Worm (Caenorhabditis elegans): ENCODE results near the gene D1046.2.

D1046.2 gene

DNA sequence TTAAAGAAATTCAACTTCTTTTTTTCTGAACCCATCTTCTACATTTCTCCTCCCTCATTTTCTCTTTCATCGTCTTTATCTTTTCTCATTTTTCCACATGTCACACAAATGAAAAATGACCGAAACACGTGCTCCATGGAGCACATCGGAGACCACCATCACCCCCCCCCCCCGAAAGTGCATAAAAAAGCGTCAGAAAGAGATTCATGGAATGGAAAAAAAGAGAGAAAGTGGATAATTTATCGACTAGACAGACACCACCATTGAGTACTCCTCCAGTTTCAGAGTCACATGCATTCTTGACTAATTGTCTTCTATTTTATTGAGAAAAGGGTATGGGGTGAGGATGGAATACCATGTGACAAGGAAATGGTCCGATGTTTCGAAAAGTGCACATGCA is 21.3 kb upstream of the D1046.2 start:
- no peak for TF ChIP-seq lsy-12 (tag; optimal IDR thresholded peaks at IDR 0.05)
- no peak for TF ChIP-seq fos-1 (tag; optimal IDR thresholded peaks at IDR 0.05)
- TF ChIP-seq ama-1 (optimal IDR thresholded peaks at IDR 0.05): no peak
- peak; percentile 89 for TF ChIP-seq lin-39 (tag; optimal IDR thresholded peaks at IDR 0.05)
- peak; percentile 27 for TF ChIP-seq nfya-1 (tag; optimal IDR thresholded peaks at IDR 0.05; ENCODE audit: insufficient read depth)
- TF ChIP-seq fkh-10 (GFP tag; optimal IDR thresholded peaks at IDR 0.05): no peak
- peak; percentile 33 for TF ChIP-seq mdl-1 (tag; optimal IDR thresholded peaks at IDR 0.05)

DNA sequence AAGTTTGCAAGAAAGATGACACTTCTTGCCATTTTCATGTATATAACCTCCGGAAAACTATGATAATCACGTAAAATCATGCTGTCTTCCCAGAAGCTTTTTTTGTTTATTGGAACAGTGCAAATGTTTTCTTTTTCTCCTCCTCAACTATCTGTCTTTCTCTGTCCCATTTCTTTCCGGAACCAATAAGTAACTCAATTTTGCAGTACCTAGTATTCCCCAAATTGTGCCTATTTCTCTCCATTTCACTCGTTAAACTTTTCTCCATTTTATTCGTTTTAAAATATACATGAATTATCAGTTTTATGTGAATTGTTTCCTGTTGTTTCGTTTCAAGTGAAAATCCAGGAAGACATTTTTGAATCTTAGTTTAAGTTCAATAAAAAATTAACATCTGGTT is 17.6 kb upstream of the D1046.2 start:
- TF ChIP-seq fkh-10 (GFP tag; optimal IDR thresholded peaks at IDR 0.05) (peak; percentile 43), jun-1 (tag; optimal IDR thresholded peaks at IDR 0.05) (no peak), lsy-12 (tag; optimal IDR thresholded peaks at IDR 0.05) (no peak)

DNA sequence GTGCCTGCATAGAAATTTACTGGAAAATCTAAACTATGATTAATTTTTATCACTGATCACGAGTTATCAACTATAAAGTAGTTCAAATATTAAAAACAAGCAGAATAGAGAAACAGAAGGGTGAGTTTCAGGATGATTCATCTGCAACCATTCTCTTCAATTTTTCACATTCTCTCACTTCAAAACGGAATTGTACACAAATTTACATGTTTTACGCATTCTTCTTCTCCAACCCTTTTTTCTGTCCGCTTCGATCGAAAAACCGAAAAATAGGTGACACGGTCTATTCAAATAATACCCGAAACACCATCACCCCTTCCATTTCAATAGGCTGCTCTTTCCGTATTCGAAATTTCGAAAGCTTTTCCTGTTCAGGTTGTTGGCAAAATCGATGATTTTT is 7.7 kb upstream of the D1046.2 start, which contains the start of gene D1046.4:
TSS of gene D1046.4 (plus strand) at position 301 of the 400 bp plus-strand sequence.
- TF ChIP-seq fkh-10 (GFP tag; optimal IDR thresholded peaks at IDR 0.05) (no peak), elt-3 (tag; optimal IDR thresholded peaks at IDR 0.05) (no peak), ceh-16 (tag; optimal IDR thresholded peaks at IDR 0.05) (no peak), daf-12 (tag; optimal IDR thresholded peaks at IDR 0.05) (no peak)

DNA sequence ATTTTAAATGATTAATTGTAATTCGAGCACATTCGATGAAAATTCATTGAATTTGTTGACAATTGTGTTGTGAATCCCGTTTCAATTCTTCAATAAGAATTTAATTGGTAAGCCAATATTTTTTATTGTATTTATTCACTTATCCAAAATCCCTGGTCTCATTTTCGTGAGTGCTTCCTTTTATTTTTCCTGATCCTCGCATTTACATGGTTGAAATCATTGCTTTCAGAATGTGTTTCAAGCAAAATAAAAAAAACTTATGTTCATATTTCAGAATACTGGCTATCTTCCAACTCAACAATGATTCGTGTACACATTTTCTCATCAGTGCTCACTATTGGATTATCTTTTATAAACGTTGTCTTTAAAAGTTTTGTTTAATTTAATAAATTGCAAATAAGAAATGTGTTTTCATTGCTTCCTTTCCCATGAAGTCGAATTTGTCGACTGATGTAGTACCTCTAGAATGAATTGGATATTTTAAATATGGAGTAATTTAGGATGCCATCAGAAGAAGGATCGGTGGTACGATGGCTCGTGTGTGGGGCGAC is 4.2 kb upstream of the D1046.2 start, which contains the start of the genes D1046.18 and slc-25A26:
TSS of gene D1046.18 (plus strand) at position 301 of the 551 bp plus-strand sequence.
TSS of gene slc-25A26 (plus strand) at position 501 of the 551 bp plus-strand sequence.
- no peak for TF ChIP-seq unc-39 (tag; optimal IDR thresholded peaks at IDR 0.05)
- no peak for TF ChIP-seq nhr-67 (tag; optimal IDR thresholded peaks at IDR 0.05)
- no peak for TF ChIP-seq skn-1 (tag; optimal IDR thresholded peaks at IDR 0.05)
- TF ChIP-seq daf-12 (tag; optimal IDR thresholded peaks at IDR 0.05): no peak
- no peak for TF ChIP-seq ceh-16 (tag; optimal IDR thresholded peaks at IDR 0.05)
- TF ChIP-seq nhr-237 (tag; optimal IDR thresholded peaks at IDR 0.05): no peak
- TF ChIP-seq nhr-76 (tag; optimal IDR thresholded peaks at IDR 0.05): no peak
- TF ChIP-seq lin-39 (tag; optimal IDR thresholded peaks at IDR 0.05): no peak
- no peak for TF ChIP-seq jun-1 (tag; optimal IDR thresholded peaks at IDR 0.05)
- no peak for TF ChIP-seq nhr-12 (tag; optimal IDR thresholded peaks at IDR 0.05)

DNA sequence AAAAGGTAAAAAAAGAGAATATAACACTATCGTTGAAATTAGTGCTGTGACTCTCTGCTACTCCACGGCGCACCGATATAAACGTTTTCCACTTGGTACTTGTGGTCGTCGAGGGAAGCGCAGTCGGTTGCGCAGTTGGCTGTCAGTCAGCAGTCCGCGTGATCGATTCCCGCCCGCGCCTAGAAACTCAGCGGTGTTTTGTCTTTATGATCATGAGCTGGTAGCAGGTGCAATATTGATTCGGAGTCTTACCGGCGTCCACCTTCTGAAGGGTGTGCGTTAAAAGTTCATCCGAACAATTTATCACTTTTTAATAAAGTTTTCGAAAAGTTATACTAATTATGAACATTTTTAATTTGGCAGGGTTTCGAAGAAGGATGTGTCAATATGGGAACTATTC is 1.2 kb upstream of the D1046.2 start:
- peak; percentile 72 for TF ChIP-seq elt-2 (tag; optimal IDR thresholded peaks at IDR 0.05)
- TF ChIP-seq ztf-4 (tag; optimal IDR thresholded peaks at IDR 0.05): peak; percentile 57
- no peak for TF ChIP-seq fkh-2 (tag; optimal IDR thresholded peaks at IDR 0.05)
- no peak for TF ChIP-seq mml-1 (tag; optimal IDR thresholded peaks at IDR 0.05)
- peak; percentile 25 for TF ChIP-seq unc-62 (GFP tag; optimal IDR thresholded peaks at IDR 0.05)
- no peak for TF ChIP-seq ceh-16 (tag; optimal IDR thresholded peaks at IDR 0.05)
- TF ChIP-seq snpc-4 (tag; optimal IDR thresholded peaks at IDR 0.05): no peak
- TF ChIP-seq hmg-11 (tag; optimal IDR thresholded peaks at IDR 0.05): peak; percentile 95
- peak; percentile 92 for TF ChIP-seq lin-39 (tag; optimal IDR thresholded peaks at IDR 0.05)
- TF ChIP-seq nfya-1 (tag; optimal IDR thresholded peaks at IDR 0.05; ENCODE audit: insufficient read depth): peak; percentile 67
- no peak for TF ChIP-seq ZK546.5 (tag; optimal IDR thresholded peaks at IDR 0.05)
- peak; percentile 35 for TF ChIP-seq lin-15B (tag; optimal IDR thresholded peaks at IDR 0.05)
- peak; percentile 51 for TF ChIP-seq jun-1 (tag; optimal IDR thresholded peaks at IDR 0.05)
- no peak for TF ChIP-seq fkh-10 (GFP tag; optimal IDR thresholded peaks at IDR 0.05)
- no peak for TF ChIP-seq nhr-28 (tag; optimal IDR thresholded peaks at IDR 0.05)
- peak; percentile 83 for TF ChIP-seq nhr-43 (tag; optimal IDR thresholded peaks at IDR 0.05; ENCODE audit: poor library complexity, severe bottlenecking)
- TF ChIP-seq nhr-25 (tag; optimal IDR thresholded peaks at IDR 0.05): peak; percentile 81
- no peak for TF ChIP-seq mdl-1 (tag; optimal IDR thresholded peaks at IDR 0.05)
- TF ChIP-seq nhr-23 (tag; optimal IDR thresholded peaks at IDR 0.05): peak; percentile 73
- no peak for TF ChIP-seq nhr-67 (tag; optimal IDR thresholded peaks at IDR 0.05)
- TF ChIP-seq ceh-28 (tag; optimal IDR thresholded peaks at IDR 0.05): peak; percentile 67
- TF ChIP-seq egl-5 (tag; optimal IDR thresholded peaks at IDR 0.05): peak; percentile 36
- peak; percentile 86 for TF ChIP-seq ama-1 (optimal IDR thresholded peaks at IDR 0.05)
- TF ChIP-seq aly-2 (tag; optimal IDR thresholded peaks at IDR 0.05): no peak
- no peak for TF ChIP-seq nhr-76 (tag; optimal IDR thresholded peaks at IDR 0.05)
- peak; percentile 73 for TF ChIP-seq lsy-12 (tag; optimal IDR thresholded peaks at IDR 0.05)
- peak; percentile 58 for TF ChIP-seq tbx-2 (tag; optimal IDR thresholded peaks at IDR 0.05)
- TF ChIP-seq pqm-1 (tag; optimal IDR thresholded peaks at IDR 0.05): peak; percentile 28
- peak; percentile 20 for TF ChIP-seq skn-1 (tag; optimal IDR thresholded peaks at IDR 0.05)
- TF ChIP-seq elt-1 (tag; optimal IDR thresholded peaks at IDR 0.05): no peak
- peak; percentile 57 for TF ChIP-seq R02D3.7 (tag; optimal IDR thresholded peaks at IDR 0.05)
- no peak for TF ChIP-seq daf-12 (tag; optimal IDR thresholded peaks at IDR 0.05)
- no peak for TF ChIP-seq eor-1 (tag; optimal IDR thresholded peaks at IDR 0.05)
- no peak for TF ChIP-seq nhr-77 (tag; optimal IDR thresholded peaks at IDR 0.05)
- peak; percentile 78 for TF ChIP-seq pha-4 (tag; optimal IDR thresholded peaks at IDR 0.05)
- TF ChIP-seq ztf-11 (tag; optimal IDR thresholded peaks at IDR 0.05): no peak
- TF ChIP-seq ceh-82 (tag; optimal IDR thresholded peaks at IDR 0.05): no peak
- TF ChIP-seq nhr-11 (tag; optimal IDR thresholded peaks at IDR 0.05): no peak
- peak in 1 of 3 experiments; percentile 2 for TF ChIP-seq elt-3 (tag; optimal IDR thresholded peaks at IDR 0.05)
